Fruit fly (Drosophila melanogaster) whole organism, pupa: ENCODE data around the gene ALiX.

ENCODE experiments used
- CG12605 ChIP-seq: fragments of 200-800 bp; sonication (Bioruptor generic); IDR thresholded peaks from 2 replicates; pipeline ENCODE4 v1.3.6; 2022; ENCODE audit warnings: missing biosample characterization, missing genetic modification characterization
- CG15710 ChIP-seq: fragments of 200-800 bp; sonication (Bioruptor generic); optimal IDR thresholded peaks from 2 replicates; lab custom pipeline; 2018; ENCODE audit warnings: missing biosample characterization, mild to moderate bottlenecking, missing genetic modification characterization, moderate library complexity
- CG32121 ChIP-seq: fragments of 200-800 bp; sonication (Bioruptor generic); IDR thresholded peaks from 2 replicates; pipeline ENCODE4 v1.3.6; 2022; ENCODE audit warnings: missing biosample characterization, missing genetic modification characterization
- EcR ChIP-seq: fragments of 200-800 bp; sonication (Bioruptor generic); optimal IDR thresholded peaks from 3 replicates; lab custom pipeline; 2019; ENCODE audit warnings: missing biosample characterization, missing genetic modification characterization, mild to moderate bottlenecking, moderate library complexity, missing genetic modification reagents
- Pif1A ChIP-seq: fragments of 200-800 bp; sonication (Bioruptor generic); optimal IDR thresholded peaks from 3 replicates; lab custom pipeline; 2016; ENCODE audit warnings: missing biosample characterization, missing genetic modification characterization
- Snoo ChIP-seq: fragments of 200-800 bp; sonication (Bioruptor generic); optimal IDR thresholded peaks from 3 replicates; lab custom pipeline; 2017; ENCODE audit warnings: missing biosample characterization, mild to moderate bottlenecking, missing genetic modification characterization, inconsistent platforms
- gl ChIP-seq: fragments of 200-800 bp; sonication (Bioruptor generic); optimal IDR thresholded peaks from 2 replicates; lab custom pipeline; 2018; ENCODE audit warnings: missing biosample characterization, mild to moderate bottlenecking, missing genetic modification characterization

DNA sequence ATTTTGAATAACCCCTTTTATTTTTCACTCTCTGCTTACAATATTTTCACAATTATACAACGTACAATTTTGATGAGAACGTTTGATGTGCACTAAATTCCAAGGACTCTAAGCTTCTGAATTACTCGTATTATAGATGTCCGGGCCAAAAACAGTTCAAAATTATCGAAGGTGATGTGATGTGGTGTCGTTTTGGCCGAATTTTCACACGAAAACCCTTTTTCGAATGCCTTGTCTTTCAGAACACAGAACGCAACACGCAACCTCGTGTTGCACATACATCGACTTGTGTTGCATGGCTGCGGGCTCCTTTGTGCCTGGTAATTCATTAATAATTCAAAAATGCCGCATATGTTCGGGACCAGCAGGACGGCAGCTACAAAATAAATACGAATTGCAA, 11.9 kb downstream of the ALiX start, which contains the start of gene CG31055:
- TF ChIP-seq CG32121 = no peak
- TF ChIP-seq gl (tag; lab: Kevin White, UChicago) = no peak
- no peak for TF ChIP-seq Pif1A (GFP tag; lab: Kevin White, UChicago)
- no peak for TF ChIP-seq EcR (GFP tag; lab: Kevin White, UChicago)
- TF ChIP-seq CG15710 (tag; lab: Kevin White, UChicago) = no peak
- no peak for TF ChIP-seq Snoo (tag; lab: Kevin White, UChicago)
- TF ChIP-seq CG12605 (GFP tag; lab: Robert Waterston, UW) = no peak
